Fruit fly (Drosophila melanogaster) whole organism, embryonic: ENCODE measurements around the gene CG3587.
A peak's percentile ranks its signal among the peaks of the same experiment; 100 is the strongest.

Experiments used
- BtbVII ChIP-seq: fragments of 200-800 bp; sonication (Bioruptor generic); optimal IDR thresholded peaks from 3 replicates; lab custom pipeline; 2017; ENCODE audit warnings: missing biosample characterization, mild to moderate bottlenecking, missing genetic modification characterization
- CG10147 ChIP-seq: fragments of 200-800 bp; sonication (Bioruptor generic); optimal IDR thresholded peaks from 2 replicates; lab custom pipeline; 2019; ENCODE audit warnings: missing biosample characterization, mild to moderate bottlenecking, missing genetic modification characterization, moderate library complexity
- CG10565 ChIP-seq: fragments of 200-800 bp; sonication (Bioruptor generic); optimal IDR thresholded peaks from 3 replicates; lab custom pipeline; 2016; ENCODE audit warnings: missing biosample characterization, mild to moderate bottlenecking, missing genetic modification characterization
- CG10979 ChIP-seq: fragments of 200-800 bp; sonication (Bioruptor generic); optimal IDR thresholded peaks from 2 replicates; lab custom pipeline; 2018; ENCODE audit warnings: missing biosample characterization, mild to moderate bottlenecking, missing genetic modification characterization, moderate library complexity
- CG11723 ChIP-seq: fragments of 200-800 bp; sonication (Bioruptor generic); optimal IDR thresholded peaks from 2 replicates; lab custom pipeline; 2017; ENCODE audit warnings: missing biosample characterization, mild to moderate bottlenecking, missing genetic modification characterization
- CG12071 ChIP-seq: fragments of 200-800 bp; sonication (Bioruptor generic); optimal IDR thresholded peaks from 3 replicates; lab custom pipeline; 2018; ENCODE audit warnings: missing biosample characterization, mild to moderate bottlenecking, missing genetic modification characterization
- CG12219 ChIP-seq: fragments of 200-800 bp; sonication (Bioruptor generic); optimal IDR thresholded peaks from 3 replicates; lab custom pipeline; 2018; ENCODE audit warnings: missing biosample characterization, mild to moderate bottlenecking, missing genetic modification characterization
- CG12769 ChIP-seq: fragments of 200-800 bp; sonication (Bioruptor generic); optimal IDR thresholded peaks from 2 replicates; lab custom pipeline; 2019; ENCODE audit warnings: missing biosample characterization, mild to moderate bottlenecking, missing genetic modification characterization, moderate library complexity
- CG17186 ChIP-seq: fragments of 200-800 bp; sonication (Bioruptor generic); optimal IDR thresholded peaks from 3 replicates; lab custom pipeline; 2017; ENCODE audit warnings: missing biosample characterization, missing genetic modification reagents, missing genetic modification characterization
- CG2120 ChIP-seq: fragments of 200-800 bp; sonication (Bioruptor generic); optimal IDR thresholded peaks from 3 replicates; lab custom pipeline; 2016; ENCODE audit warnings: missing biosample characterization, missing genetic modification characterization
- CG2199 ChIP-seq: fragments of 200-800 bp; sonication (Bioruptor generic); IDR thresholded peaks from 3 replicates; pipeline ENCODE4 v1.3.6; 2022; ENCODE audit warnings: missing biosample characterization, missing genetic modification characterization
- CG2202 ChIP-seq: fragments of 200-800 bp; sonication (Bioruptor generic); optimal IDR thresholded peaks from 2 replicates; lab custom pipeline; 2018; ENCODE audit warnings: missing biosample characterization, mild to moderate bottlenecking, missing genetic modification characterization
- CG31388 ChIP-seq: fragments of 200-800 bp; sonication (Bioruptor generic); optimal IDR thresholded peaks from 2 replicates; lab custom pipeline; 2016; ENCODE audit warnings: missing biosample characterization, missing genetic modification characterization
- CG4282 ChIP-seq: fragments of 200-800 bp; sonication (Bioruptor generic); optimal IDR thresholded peaks from 2 replicates; lab custom pipeline; 2016; ENCODE audit warnings: missing biosample characterization, missing genetic modification characterization
- CG4404 ChIP-seq: fragments of 200-800 bp; sonication (Bioruptor generic); IDR thresholded peaks from 2 replicates; pipeline ENCODE4 v1.3.6; 2022; ENCODE audit warnings: missing biosample characterization, missing genetic modification characterization
- CG6175 ChIP-seq: fragments of 200-800 bp; sonication (Bioruptor generic); IDR thresholded peaks from 3 replicates; pipeline ENCODE4 v1.3.6; 2022; ENCODE audit warnings: missing biosample characterization, missing genetic modification characterization
- CG6854 ChIP-seq: fragments of 200-800 bp; sonication (Bioruptor generic); optimal IDR thresholded peaks from 3 replicates; lab custom pipeline; 2017; ENCODE audit warnings: missing biosample characterization, mild to moderate bottlenecking, missing genetic modification characterization
- CG7372 ChIP-seq: fragments of 200-800 bp; sonication (Bioruptor generic); IDR thresholded peaks from 2 replicates; pipeline ENCODE4 v1.3.6; 2022; ENCODE audit warnings: missing biosample characterization, missing genetic modification characterization
- CG8478 ChIP-seq: fragments of >200 bp; optimal IDR thresholded peaks from 2 replicates; lab custom pipeline; 2018
- CG9437 ChIP-seq: fragments of 200-800 bp; sonication (Bioruptor generic); optimal IDR thresholded peaks from 2 replicates; lab custom pipeline; 2018; ENCODE audit warnings: missing biosample characterization, mild to moderate bottlenecking, missing genetic modification characterization
- CG9727 ChIP-seq: fragments of 200-800 bp; sonication (Bioruptor generic); optimal IDR thresholded peaks from 3 replicates; lab custom pipeline; 2017; ENCODE audit warnings: missing biosample characterization, mild to moderate bottlenecking, missing genetic modification characterization
- CG9876 ChIP-seq: fragments of 200-800 bp; sonication (Bioruptor generic); optimal IDR thresholded peaks from 2 replicates; lab custom pipeline; 2016; ENCODE audit warnings: missing biosample characterization, missing genetic modification characterization
- D19A ChIP-seq: fragments of 200-800 bp; optimal IDR thresholded peaks from 3 replicates; lab custom pipeline; 2019; ENCODE audit warnings: missing biosample characterization, mild to moderate bottlenecking, missing genetic modification characterization, moderate library complexity
- Dad ChIP-seq: fragments of 200-800 bp; sonication (Bioruptor generic); optimal IDR thresholded peaks from 3 replicates; lab custom pipeline; 2016; ENCODE audit warnings: missing biosample characterization, missing genetic modification characterization
- Dek ChIP-seq: fragments of 200-800 bp; sonication (Bioruptor generic); optimal IDR thresholded peaks from 3 replicates; lab custom pipeline; 2019; ENCODE audit warnings: missing biosample characterization, mild to moderate bottlenecking, missing genetic modification characterization, moderate library complexity
- ERR ChIP-seq: fragments of 200-800 bp; sonication (Bioruptor generic); optimal IDR thresholded peaks from 2 replicates; lab custom pipeline; 2016; ENCODE audit warnings: missing biosample characterization, missing genetic modification characterization
- Hmr ChIP-seq: fragments of 200-800 bp; sonication (Bioruptor generic); optimal IDR thresholded peaks from 3 replicates; lab custom pipeline; 2017; ENCODE audit warnings: mild to moderate bottlenecking, missing biosample characterization, missing genetic modification reagents, missing genetic modification characterization
- Mad ChIP-seq: fragments of 200-800 bp; sonication (Bioruptor generic); optimal IDR thresholded peaks from 2 replicates; lab custom pipeline; 2016; ENCODE audit warnings: missing biosample characterization, missing genetic modification characterization
- Oli ChIP-seq: fragments of 200-800 bp; sonication (Bioruptor generic); optimal IDR thresholded peaks from 2 replicates; lab custom pipeline; 2018; ENCODE audit warnings: missing biosample characterization, mild to moderate bottlenecking, missing genetic modification characterization, moderate library complexity
- Ssrp ChIP-seq: fragments of 200-800 bp; sonication (Bioruptor generic); optimal IDR thresholded peaks from 2 replicates; lab custom pipeline; 2018; ENCODE audit warnings: missing biosample characterization, mild to moderate bottlenecking, missing genetic modification characterization, moderate library complexity
- Vsx1 ChIP-seq: fragments of 200-800 bp; sonication (Bioruptor generic); optimal IDR thresholded peaks from 2 replicates; lab custom pipeline; 2017; ENCODE audit warnings: missing biosample characterization, mild to moderate bottlenecking, missing genetic modification characterization, missing genetic modification reagents
- bab2 ChIP-seq: fragments of 200-800 bp; sonication (Bioruptor generic); optimal IDR thresholded peaks from 2 replicates; lab custom pipeline; 2016; ENCODE audit warnings: missing biosample characterization, missing genetic modification characterization
- br ChIP-seq: fragments of >200 bp; optimal IDR thresholded peaks from 2 replicates; lab custom pipeline; 2017
- disco-r ChIP-seq: fragments of 200-800 bp; sonication (Bioruptor generic); optimal IDR thresholded peaks from 2 replicates; lab custom pipeline; 2016; ENCODE audit warnings: missing biosample characterization, missing genetic modification characterization
- gce ChIP-seq: fragments of 200-800 bp; sonication (Bioruptor generic); IDR thresholded peaks from 3 replicates; pipeline ENCODE4 v1.3.6; 2022; ENCODE audit warnings: missing biosample characterization, missing genetic modification characterization
- jumu ChIP-seq: fragments of 200-800 bp; sonication (Bioruptor generic); optimal IDR thresholded peaks from 3 replicates; lab custom pipeline; 2016; ENCODE audit warnings: missing biosample characterization, missing genetic modification characterization
- lab ChIP-seq: fragments of 200-800 bp; sonication (Bioruptor generic); optimal IDR thresholded peaks from 3 replicates; lab custom pipeline; 2017; ENCODE audit warnings: missing biosample characterization, missing genetic modification characterization, mild to moderate bottlenecking, moderate library complexity, missing genetic modification reagents
- lmd ChIP-seq: fragments of 200-800 bp; sonication (Bioruptor generic); IDR thresholded peaks from 2 replicates; pipeline ENCODE4 v1.3.6; 2022; ENCODE audit warnings: missing biosample characterization, missing genetic modification characterization
- luna ChIP-seq: fragments of 200-800 bp; sonication (Bioruptor generic); optimal IDR thresholded peaks from 2 replicates; lab custom pipeline; 2016; ENCODE audit warnings: missing biosample characterization, missing genetic modification characterization
- mirr ChIP-seq: fragments of 200-800 bp; sonication (Bioruptor generic); optimal IDR thresholded peaks from 3 replicates; lab custom pipeline; 2018; ENCODE audit warnings: missing biosample characterization, mild to moderate bottlenecking, missing genetic modification characterization
- mld ChIP-seq: fragments of 200-800 bp; sonication (Bioruptor generic); IDR thresholded peaks from 3 replicates; pipeline ENCODE4 v1.3.6; 2022; ENCODE audit warnings: missing biosample characterization, missing genetic modification characterization; ENCODE audit not compliant: partially characterized antibody
- otp ChIP-seq: fragments of 200-800 bp; sonication (Bioruptor generic); IDR thresholded peaks from 3 replicates; pipeline ENCODE4, ENCODE4 v1.3.6; 2022; ENCODE audit warnings: missing biosample characterization, missing genetic modification characterization
- psq ChIP-seq: fragments of 200-800 bp; sonication (Bioruptor generic); optimal IDR thresholded peaks from 2 replicates; lab custom pipeline; 2017; ENCODE audit warnings: missing biosample characterization, missing genetic modification characterization
- salm ChIP-seq: fragments of 200-800 bp; sonication (Bioruptor generic); optimal IDR thresholded peaks from 2 replicates; lab custom pipeline; 2018; ENCODE audit warnings: missing biosample characterization, mild to moderate bottlenecking, missing genetic modification characterization
- sc ChIP-seq, 3 experiments: fragments of >200 bp in 2 of 3; fragments of 200-800 bp in 1 of 3; sonication (Bioruptor generic) in 1 of 3; optimal IDR thresholded peaks; 2 replicates in 2 of 3; 3 replicates in 1 of 3; lab custom pipeline; 2017; ENCODE audit warnings: mild to moderate bottlenecking in 1 of 3, missing biosample characterization in 1 of 3, missing genetic modification characterization in 1 of 3, missing genetic modification reagents in 1 of 3
- scrt ChIP-seq: fragments of 200-800 bp; sonication (Bioruptor generic); optimal IDR thresholded peaks from 2 replicates; lab custom pipeline; 2018; ENCODE audit warnings: missing biosample characterization, mild to moderate bottlenecking, missing genetic modification characterization, moderate library complexity
- sima ChIP-seq: fragments of 200-800 bp; sonication (Bioruptor generic); optimal IDR thresholded peaks from 2 replicates; lab custom pipeline; 2016; ENCODE audit warnings: missing biosample characterization, missing genetic modification characterization
- sisA ChIP-seq: fragments of 200-800 bp; sonication (Bioruptor generic); IDR thresholded peaks from 2 replicates; pipeline ENCODE4 v1.3.6; 2022; ENCODE audit warnings: missing biosample characterization, missing genetic modification characterization
- ssp ChIP-seq: fragments of 200-800 bp; sonication (Bioruptor generic); IDR thresholded peaks from 2 replicates; pipeline ENCODE4 v1.3.6; 2022; ENCODE audit warnings: missing biosample characterization, missing genetic modification characterization
- usp ChIP-seq: fragments of >200 bp; optimal IDR thresholded peaks from 2 replicates; lab custom pipeline; 2017; ENCODE audit warnings: missing biosample characterization, missing genetic modification characterization

Gene CG3587

dm6 chrX:1947178-1947872 is 7.2 kb downstream of the CG3587 start (continued):
- TF ChIP-seq Oli (peak; percentile 96), Ssrp (tag; lab: Kevin White, UChicago) (peak; percentile 97), ERR (GFP tag; lab: Kevin White, UChicago) (peak; percentile 84), CG9727 (GFP tag; lab: Kevin White, UChicago) (peak; percentile 97), br (lab: Kevin White, UChicago) (no peak), CG6175 (GFP tag; lab: Robert Waterston, UW) (peak; percentile 80; the same call in 2 of the 3 replicates), CG12769 (tag; lab: Kevin White, UChicago) (peak; percentile 95), Mad (GFP tag; lab: Kevin White, UChicago) (peak; percentile 96), otp (GFP tag; lab: Robert Waterston, UW) (peak; percentile 98), disco-r (GFP tag; lab: Kevin White, UChicago) (peak; percentile 88), Dad (GFP tag; lab: Kevin White, UChicago) (peak; percentile 90), CG31388 (GFP tag; lab: Kevin White, UChicago) (peak; percentile 85), usp (GFP tag; lab: Kevin White, UChicago) (no peak), Vsx1 (GFP tag; lab: Kevin White, UChicago) (peak; percentile 89), jumu (GFP tag; lab: Kevin White, UChicago) (peak; percentile 96), CG9437 (GFP tag; lab: Kevin White, UChicago) (peak; percentile 90), CG12219 (GFP tag; lab: Kevin White, UChicago) (peak; percentile 98), psq (GFP tag; lab: Kevin White, UChicago) (peak; percentile 62), salm (tag; lab: Kevin White, UChicago) (peak; percentile 96), CG4282 (GFP tag; lab: Kevin White, UChicago) (peak; percentile 81), Hmr (GFP tag; lab: Kevin White, UChicago) (peak; percentile 88), CG17186 (peak; percentile 94), lab (GFP tag; lab: Kevin White, UChicago) (peak; percentile 94), BtbVII (GFP tag; lab: Kevin White, UChicago) (peak; percentile 90), gce (GFP tag; lab: Robert Waterston, UW) (peak; percentile 96), CG2202 (tag; lab: Kevin White, UChicago) (peak; percentile 98), bab2 (GFP tag; lab: Kevin White, UChicago) (peak; percentile 95), CG10147 (GFP tag; lab: Kevin White, UChicago) (peak; percentile 91), mirr (peak; percentile 35), CG10565 (GFP tag; lab: Kevin White, UChicago) (peak; percentile 88), luna (GFP tag; lab: Kevin White, UChicago) (peak; percentile 37), CG2120 (GFP tag; lab: Kevin White, UChicago) (peak; percentile 82), CG12071 (peak; percentile 95), scrt (peak; percentile 88), CG4404 (GFP tag; lab: Robert Waterston, UW) (peak; percentile 94), ssp (GFP tag; lab: Robert Waterston, UW) (peak; percentile 85), lmd (GFP tag; lab: Robert Waterston, UW) (peak; percentile 95), CG2199 (GFP tag; lab: Robert Waterston, UW) (peak; percentile 99), D19A (tag; lab: Kevin White, UChicago) (peak; percentile 95), CG9876 (GFP tag; lab: Kevin White, UChicago) (peak; percentile 81), CG11723 (GFP tag; lab: Kevin White, UChicago) (peak; percentile 95), Dek (tag; lab: Kevin White, UChicago) (peak; percentile 90), mld (GFP tag; lab: Robert Waterston, UW) (no peak), sima (GFP tag; lab: Kevin White, UChicago) (peak; percentile 50), CG6854 (GFP tag; lab: Kevin White, UChicago) (peak; percentile 85), CG8478 (lab: Kevin White, UChicago) (no peak), sc (optimal IDR thresholded peaks at IDR 0.05; lab: Kevin White, UChicago) (no peak), sc (GFP tag; optimal IDR thresholded peaks at IDR 0.05; lab: Kevin White, UChicago) (peak; percentile 98), sisA (GFP tag; lab: Robert Waterston, UW) (peak; percentile 94), CG7372 (GFP tag; lab: Robert Waterston, UW) (peak; percentile 88), CG10979 (tag; lab: Kevin White, UChicago) (peak; percentile 99)
